Worm (Caenorhabditis elegans) whole organism, midembryonic: Measurements from ENCODE around the gene F35E8.9.

ENCODE experiments used
- klf-2 ChIP-seq: fragments of 200-800 bp; sonication (Bioruptor generic); conservative IDR thresholded peaks from 2 replicates; pipeline ENCODE4 v1.3.6; 2022; ENCODE audit warnings: missing genetic modification reagents, missing genetic modification characterization, missing compliant biosample characterization
- ztf-29 ChIP-seq: fragments of 200-800 bp; sonication (Bioruptor generic); IDR thresholded peaks from 2 replicates; pipeline ENCODE4 v1.3.6; 2022; ENCODE audit warnings: missing genetic modification reagents, missing genetic modification characterization, missing compliant biosample characterization

ce11 chrV:15899696-15900095 is 17.7 kb downstream of the F35E8.9 start, which contains the start of gene T06C12.14:
- TF ChIP-seq ztf-29 (GFP tag; lab: Robert Waterston, UW): no peak
- TF ChIP-seq klf-2: no peak
